Fruit fly (Drosophila melanogaster) whole organism, embryonic: ENCODE data around the gene Ssadh.

Source experiments
- CG10366 ChIP-seq: fragments of 200-800 bp; sonication (Bioruptor generic); IDR thresholded peaks from 2 replicates; pipeline ENCODE4 v1.3.6; 2022; ENCODE audit warnings: missing biosample characterization, missing genetic modification characterization
- CG10959 ChIP-seq: fragments of 200-800 bp; sonication (Bioruptor generic); IDR thresholded peaks from 2 replicates; pipeline ENCODE4 v1.3.6; 2022; ENCODE audit warnings: missing biosample characterization, missing genetic modification characterization
- CG11085 ChIP-seq: fragments of 200-800 bp; sonication (Bioruptor generic); IDR thresholded peaks from 2 replicates; pipeline ENCODE4 v1.3.6; 2022; ENCODE audit warnings: missing biosample characterization, missing genetic modification characterization
- CG11695 ChIP-seq: fragments of 200-800 bp; sonication (Bioruptor generic); IDR thresholded peaks from 3 replicates; pipeline ENCODE4 v1.3.6; 2022; ENCODE audit warnings: missing biosample characterization, missing genetic modification characterization
- CG12659 ChIP-seq: fragments of 200-800 bp; sonication (Bioruptor generic); optimal IDR thresholded peaks from 3 replicates; lab custom pipeline; 2017; ENCODE audit warnings: mild to moderate bottlenecking, missing biosample characterization, missing genetic modification reagents, missing genetic modification characterization
- CG13287 ChIP-seq: fragments of 200-800 bp; sonication (Bioruptor generic); IDR thresholded peaks from 2 replicates; pipeline ENCODE4 v1.3.6; 2022; ENCODE audit warnings: missing biosample characterization, missing genetic modification characterization; ENCODE audit not compliant: partially characterized antibody
- CG18619 ChIP-seq: fragments of 200-800 bp; sonication (Bioruptor generic); optimal IDR thresholded peaks from 3 replicates; lab custom pipeline; 2017; ENCODE audit warnings: missing biosample characterization, mild to moderate bottlenecking, missing genetic modification characterization
- CG18764 ChIP-seq: fragments of 200-800 bp; sonication (Bioruptor generic); optimal IDR thresholded peaks from 3 replicates; lab custom pipeline; 2016; ENCODE audit warnings: missing biosample characterization, missing genetic modification characterization
- CG3065 ChIP-seq: fragments of 200-800 bp; sonication (Bioruptor generic); optimal IDR thresholded peaks from 2 replicates; lab custom pipeline; 2016; ENCODE audit warnings: missing biosample characterization, missing genetic modification characterization
- CG43689 ChIP-seq: fragments of 200-800 bp; sonication (Bioruptor generic); IDR thresholded peaks from 2 replicates; pipeline ENCODE4 v1.3.6; 2022; ENCODE audit warnings: missing biosample characterization, missing genetic modification characterization
- CG4404 ChIP-seq: fragments of 200-800 bp; sonication (Bioruptor generic); IDR thresholded peaks from 2 replicates; pipeline ENCODE4 v1.3.6; 2022; ENCODE audit warnings: missing biosample characterization, missing genetic modification characterization
- CG6654 ChIP-seq: fragments of 200-800 bp; sonication (Bioruptor generic); optimal IDR thresholded peaks from 2 replicates; lab custom pipeline; 2017; ENCODE audit warnings: missing biosample characterization, mild to moderate bottlenecking, missing genetic modification characterization
- CG6813 ChIP-seq: fragments of 200-800 bp; sonication (Bioruptor generic); optimal IDR thresholded peaks from 2 replicates; lab custom pipeline; 2017; ENCODE audit warnings: missing biosample characterization, missing genetic modification characterization, mild to moderate bottlenecking, moderate library complexity, missing genetic modification reagents
- CG7786 ChIP-seq: fragments of 200-800 bp; sonication (Bioruptor generic); optimal IDR thresholded peaks from 2 replicates; lab custom pipeline; 2016; ENCODE audit warnings: missing biosample characterization, missing genetic modification characterization
- CG7928 ChIP-seq: fragments of 200-800 bp; sonication (Bioruptor generic); optimal IDR thresholded peaks from 2 replicates; lab custom pipeline; 2017; ENCODE audit warnings: missing biosample characterization, mild to moderate bottlenecking, missing genetic modification characterization
- CG8290 ChIP-seq, 3 experiments: fragments of 200-800 bp; sonication (Bioruptor generic); optimal IDR thresholded peaks; 2 replicates each; lab custom pipeline; 2016 to 2019; ENCODE audit warnings: missing biosample characterization in 3 of 3, missing genetic modification characterization in 3 of 3, mild to moderate bottlenecking in 2 of 3, moderate library complexity in 1 of 3
- CG8478 ChIP-seq: fragments of >200 bp; optimal IDR thresholded peaks from 2 replicates; lab custom pipeline; 2018
- CG8944 ChIP-seq: fragments of 200-800 bp; sonication (Bioruptor generic); optimal IDR thresholded peaks from 3 replicates; lab custom pipeline; 2016; ENCODE audit warnings: missing biosample characterization, missing genetic modification characterization
- CG9876 ChIP-seq: fragments of 200-800 bp; sonication (Bioruptor generic); optimal IDR thresholded peaks from 2 replicates; lab custom pipeline; 2016; ENCODE audit warnings: missing biosample characterization, missing genetic modification characterization
- Chrac-16 ChIP-seq: fragments of 200-800 bp; sonication (Bioruptor generic); optimal IDR thresholded peaks from 3 replicates; lab custom pipeline; 2016; ENCODE audit warnings: missing biosample characterization, missing genetic modification characterization
- Max ChIP-seq: fragments of 200-800 bp; sonication (Bioruptor generic); optimal IDR thresholded peaks from 2 replicates; lab custom pipeline; 2016; ENCODE audit warnings: missing biosample characterization, mild to moderate bottlenecking, missing genetic modification characterization
- Med ChIP-seq: fragments of 200-800 bp; sonication (Bioruptor generic); peaks from one replicate; lab custom pipeline; 2016; ENCODE audit warnings: missing biosample characterization, missing genetic modification characterization, mild to moderate bottlenecking, inconsistent platforms, moderate library complexity
- NFAT ChIP-seq: fragments of 200-800 bp; sonication (Bioruptor generic); IDR thresholded peaks from 2 replicates; pipeline ENCODE4 v1.3.6; 2022; ENCODE audit warnings: missing biosample characterization, missing genetic modification characterization
- Oli ChIP-seq: fragments of 200-800 bp; sonication (Bioruptor generic); optimal IDR thresholded peaks from 2 replicates; lab custom pipeline; 2018; ENCODE audit warnings: missing biosample characterization, mild to moderate bottlenecking, missing genetic modification characterization, moderate library complexity
- Opbp ChIP-seq: fragments of 200-800 bp; sonication (Bioruptor generic); IDR thresholded peaks from 3 replicates; pipeline ENCODE4 v1.3.6; 2022; ENCODE audit warnings: missing biosample characterization, missing genetic modification characterization; ENCODE audit not compliant: partially characterized antibody
- Side ChIP-seq: fragments of 200-800 bp; sonication (Bioruptor generic); optimal IDR thresholded peaks from 2 replicates; lab custom pipeline; 2016; ENCODE audit warnings: missing biosample characterization, missing genetic modification characterization
- Sox102F ChIP-seq: fragments of 200-800 bp; sonication (Bioruptor generic); optimal IDR thresholded peaks from 2 replicates; lab custom pipeline; 2018; ENCODE audit warnings: missing biosample characterization, mild to moderate bottlenecking, missing genetic modification characterization, moderate library complexity
- Trl ChIP-seq, 3 experiments: fragments of >200 bp in 2 of 3; fragments of 200-800 bp in 1 of 3; sonication (Bioruptor generic) in 1 of 3; optimal IDR thresholded peaks; 2 replicates in 1 of 3; 3 replicates in 2 of 3; lab custom pipeline; 2016 to 2017; ENCODE audit warnings: missing biosample characterization in 1 of 3, missing genetic modification characterization in 1 of 3
- Xbp1 ChIP-seq: fragments of 200-800 bp; sonication (Bioruptor generic); optimal IDR thresholded peaks from 3 replicates; lab custom pipeline; 2016; ENCODE audit warnings: missing biosample characterization, mild to moderate bottlenecking, missing genetic modification characterization
- abd-A ChIP-seq: fragments of 200-800 bp; sonication (Bioruptor generic); optimal IDR thresholded peaks from 3 replicates; lab custom pipeline; 2019; ENCODE audit warnings: missing biosample characterization, mild to moderate bottlenecking, missing genetic modification characterization, moderate library complexity
- caup ChIP-seq: fragments of 200-800 bp; sonication (Bioruptor generic); optimal IDR thresholded peaks from 3 replicates; lab custom pipeline; 2017; ENCODE audit warnings: missing biosample characterization, mild to moderate bottlenecking, missing genetic modification characterization, moderate library complexity; ENCODE audit not compliant: severe bottlenecking
- cg ChIP-seq: fragments of 200-800 bp; sonication (Bioruptor generic); optimal IDR thresholded peaks from 3 replicates; lab custom pipeline; 2019; ENCODE audit warnings: missing biosample characterization, mild to moderate bottlenecking, missing genetic modification characterization, moderate library complexity
- chinmo ChIP-seq: fragments of 200-800 bp; sonication (Bioruptor generic); IDR thresholded peaks from 4 replicates; pipeline ENCODE4 v1.3.6; 2022; ENCODE audit warnings: missing biosample characterization, missing genetic modification characterization; ENCODE audit not compliant: partially characterized antibody
- eve ChIP-seq, 2 experiments: fragments of >200 bp; optimal IDR thresholded peaks; 2 replicates each; lab custom pipeline; 2017; ENCODE audit warnings: missing biosample characterization in 2 of 2, missing genetic modification characterization in 2 of 2
- fd96Cb ChIP-seq: fragments of 200-800 bp; sonication (Bioruptor generic); optimal IDR thresholded peaks from 2 replicates; lab custom pipeline; 2018; ENCODE audit warnings: missing biosample characterization, mild to moderate bottlenecking, missing genetic modification characterization, moderate library complexity
- hkb ChIP-seq, 2 experiments: fragments of 200-800 bp in 1 of 2; fragments of >200 bp in 1 of 2; sonication (Bioruptor generic) in 1 of 2; IDR thresholded peaks in 1 of 2; optimal IDR thresholded peaks in 1 of 2; 2 replicates each; pipeline versions ENCODE4 v1.3.6 to Lab custom; 2017 to 2022; ENCODE audit warnings: missing biosample characterization in 1 of 2, missing genetic modification characterization in 1 of 2
- mam ChIP-seq: fragments of 200-800 bp; sonication (Bioruptor generic); optimal IDR thresholded peaks from 3 replicates; lab custom pipeline; 2016; ENCODE audit warnings: missing biosample characterization, missing genetic modification characterization
- nerfin-1 ChIP-seq: fragments of 200-800 bp; sonication (Bioruptor generic); optimal IDR thresholded peaks from 3 replicates; lab custom pipeline; 2019; ENCODE audit warnings: missing biosample characterization, mild to moderate bottlenecking, missing genetic modification characterization, moderate library complexity
- nmo ChIP-seq: fragments of 200-800 bp; sonication (Bioruptor generic); optimal IDR thresholded peaks from 2 replicates; lab custom pipeline; 2018; ENCODE audit warnings: missing biosample characterization, mild to moderate bottlenecking, missing genetic modification characterization, moderate library complexity
- onecut ChIP-seq: fragments of 200-800 bp; sonication (Bioruptor generic); IDR thresholded peaks from 2 replicates; pipeline ENCODE4 v1.3.6; 2022; ENCODE audit warnings: missing biosample characterization, missing genetic modification characterization
- org-1 ChIP-seq: fragments of 200-800 bp; sonication (Bioruptor generic); optimal IDR thresholded peaks from 2 replicates; lab custom pipeline; 2017; ENCODE audit warnings: missing biosample characterization, missing genetic modification characterization
- sens ChIP-seq: fragments of 200-800 bp; sonication (Bioruptor generic); peaks from one replicate; lab custom pipeline; 2016; ENCODE audit warnings: missing biosample characterization, missing genetic modification characterization
- sob ChIP-seq: fragments of 200-800 bp; sonication (Bioruptor generic); IDR thresholded peaks from 2 replicates; pipeline ENCODE4 v1.3.6; 2022; ENCODE audit warnings: missing biosample characterization, missing genetic modification characterization
- tgo ChIP-seq: fragments of 200-800 bp; sonication (Bioruptor generic); IDR thresholded peaks from 3 replicates; pipeline ENCODE4 v1.3.6; 2022; ENCODE audit warnings: missing biosample characterization, missing genetic modification characterization
- wdn ChIP-seq: fragments of 200-800 bp; sonication (Bioruptor generic); IDR thresholded peaks from 2 replicates; pipeline ENCODE4 v1.3.6; 2022; ENCODE audit warnings: missing biosample characterization, missing genetic modification characterization
- zen ChIP-seq: fragments of 200-800 bp; sonication (Bioruptor generic); optimal IDR thresholded peaks from 3 replicates; lab custom pipeline; 2018; ENCODE audit warnings: missing biosample characterization, mild to moderate bottlenecking, missing genetic modification characterization, moderate library complexity

The Ssadh gene

DNA sequence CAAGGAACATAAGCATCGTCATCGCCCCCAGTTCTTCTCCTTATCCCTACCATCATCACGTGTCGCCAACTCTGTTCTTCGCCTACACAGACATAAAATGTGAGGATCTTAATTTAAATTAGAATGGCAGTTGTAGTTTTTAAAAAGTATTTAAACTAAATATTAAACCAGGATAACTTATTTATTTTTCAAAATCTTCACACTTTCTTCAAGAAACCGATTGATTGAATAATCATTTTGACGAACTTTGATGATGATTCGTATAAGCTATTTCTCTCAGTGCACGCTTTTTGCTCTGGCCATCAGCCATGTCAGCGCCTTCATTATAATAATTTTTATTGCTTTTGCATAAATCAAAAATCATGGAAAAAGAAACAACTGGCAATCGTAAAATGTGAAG, 12.2 kb upstream of the Ssadh start (continued):
- no peak for TF ChIP-seq CG12659
- TF ChIP-seq CG6813: no peak
- TF ChIP-seq CG18619 (GFP tag; lab: Kevin White, UChicago): no peak
- peak; percentile 78 for TF ChIP-seq sens (GFP tag; lab: Kevin White, UChicago)
- TF ChIP-seq CG10959: no peak
- TF ChIP-seq CG10366 (GFP tag; lab: Robert Waterston, UW): no peak
- TF ChIP-seq chinmo: 0 out of 4 replicates have a peak, but pooled peaks have one; percentile 42
- TF ChIP-seq nerfin-1 (tag; lab: Kevin White, UChicago): no peak
- no peak for TF ChIP-seq Xbp1
- TF ChIP-seq abd-A (tag; lab: Kevin White, UChicago): no peak
- no peak for TF ChIP-seq CG11085 (GFP tag; lab: Robert Waterston, UW)

- TF ChIP-seq CG43689 (no peak), wdn (GFP tag; lab: Robert Waterston, UW) (no peak), Chrac-16 (no peak), hkb (optimal IDR thresholded peaks at IDR 0.05; lab: Kevin White, UChicago) (no peak), hkb (GFP tag; IDR thresholded peaks at IDR 0.05; lab: Robert Waterston, UW) (no peak), CG8290 (GFP tag; optimal IDR thresholded peaks at IDR 0.05; lab: Kevin White, UChicago) (no peak), CG8290 (tag; optimal IDR thresholded peaks at IDR 0.05; lab: Kevin White, UChicago) (no peak), CG9876 (GFP tag; lab: Kevin White, UChicago) (no peak)
Observed at dm6 chr3R:25638381-25638780, 11.7 kb upstream of the Ssadh start.

DNA sequence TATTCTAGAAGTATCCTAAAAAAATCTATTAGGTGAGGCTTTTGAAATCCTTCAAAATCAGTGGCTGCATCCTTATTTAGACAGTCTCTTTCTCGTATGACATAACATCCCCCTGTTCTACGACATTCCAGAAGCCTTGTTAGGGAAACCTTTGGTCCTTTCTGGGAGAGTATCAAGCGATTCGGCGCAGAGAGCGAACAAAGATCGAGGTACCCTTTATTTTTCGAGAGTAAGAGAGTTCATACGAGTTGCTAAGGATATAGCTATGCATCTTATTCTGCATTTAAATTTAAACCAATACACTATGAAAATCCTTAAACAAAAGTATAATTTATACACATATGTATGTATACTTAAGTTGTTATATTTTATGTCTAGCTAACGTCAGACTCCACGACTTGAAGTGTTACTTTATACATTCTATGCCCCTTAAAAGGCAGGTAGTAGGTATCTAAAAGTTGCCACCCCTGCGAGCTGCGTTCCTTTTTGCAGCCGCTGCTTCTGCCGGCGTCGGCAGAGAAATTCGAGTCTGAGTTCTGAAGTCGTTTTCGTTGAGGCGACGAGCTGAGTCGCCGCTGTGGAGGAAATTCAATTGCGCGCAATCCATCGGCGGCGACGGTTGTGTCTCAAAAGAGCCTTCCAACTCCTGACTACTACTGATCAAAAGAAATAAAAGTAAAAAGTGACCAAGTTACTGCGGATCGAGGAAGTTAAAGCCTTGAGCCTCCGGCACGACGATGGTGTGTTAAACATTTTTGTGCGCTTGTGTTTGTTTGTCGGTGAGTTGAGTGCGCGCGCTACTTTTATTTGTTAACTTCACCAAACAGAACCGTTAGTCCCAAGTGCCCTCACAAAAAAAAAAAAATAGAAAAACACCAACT, 10.8 kb upstream of the Ssadh start, which contains the start of gene jigr1:
TSS of gene jigr1 (plus strand) at position 550 of the 881 bp plus-strand sequence.
- no peak for TF ChIP-seq CG6654 (GFP tag; lab: Kevin White, UChicago)
- TF ChIP-seq Oli: peak; percentile 42
- TF ChIP-seq tgo (GFP tag; lab: Robert Waterston, UW): no peak
- TF ChIP-seq CG13287: no peak
- no peak for TF ChIP-seq Opbp (GFP tag; lab: Robert Waterston, UW)
- TF ChIP-seq sob (GFP tag; lab: Robert Waterston, UW): 0 out of 2 replicates have a peak, but pooled peaks have one; percentile 30
- peak; percentile 82 for TF ChIP-seq zen
- TF ChIP-seq cg: no peak
- TF ChIP-seq Trl (optimal IDR thresholded peaks at IDR 0.05; lab: Kevin White, UChicago): peak in 1 of 2 experiments; percentile 10
- no peak for TF ChIP-seq Trl (GFP tag; optimal IDR thresholded peaks at IDR 0.05; lab: Kevin White, UChicago)
- no peak for TF ChIP-seq mam (GFP tag; lab: Kevin White, UChicago)
- TF ChIP-seq CG18764 (GFP tag; lab: Kevin White, UChicago): no peak
- peak; percentile 31 for TF ChIP-seq nerfin-1 (tag; lab: Kevin White, UChicago)
- TF ChIP-seq onecut (GFP tag; lab: Robert Waterston, UW): 0 out of 2 replicates have a peak, but pooled peaks have one; percentile 17
- TF ChIP-seq Med (GFP tag; lab: Kevin White, UChicago): peak; percentile 69
- TF ChIP-seq org-1: peak; percentile 15
- no peak for TF ChIP-seq NFAT (GFP tag; lab: Robert Waterston, UW)
- peak; percentile 19 for TF ChIP-seq Max (GFP tag; lab: Kevin White, UChicago)
- TF ChIP-seq Sox102F (GFP tag; lab: Kevin White, UChicago): no peak
- peak in 1 of 2 experiments; percentile 41 for TF ChIP-seq eve (GFP tag; optimal IDR thresholded peaks at IDR 0.05; lab: Kevin White, UChicago)
- no peak for TF ChIP-seq CG3065 (GFP tag; lab: Kevin White, UChicago)
- TF ChIP-seq CG4404 (GFP tag; lab: Robert Waterston, UW): peak; percentile 81
- no peak for TF ChIP-seq CG7928 (GFP tag; lab: Kevin White, UChicago)
- no peak for TF ChIP-seq caup (GFP tag; lab: Kevin White, UChicago)
- TF ChIP-seq Side (GFP tag; lab: Kevin White, UChicago): no peak
- peak; percentile 39 for TF ChIP-seq fd96Cb (tag; lab: Kevin White, UChicago)
- no peak for TF ChIP-seq CG8944
- 0 out of 3 replicates have a peak, but pooled peaks have one; percentile 34 for TF ChIP-seq CG11695 (GFP tag; lab: Robert Waterston, UW)
- peak; percentile 53 for TF ChIP-seq nmo (GFP tag; lab: Kevin White, UChicago)
- no peak for TF ChIP-seq CG8478 (lab: Kevin White, UChicago)
- no peak for TF ChIP-seq CG7786 (GFP tag; lab: Kevin White, UChicago)
